Worm (Caenorhabditis elegans) whole organism, young adult: ENCODE results near the gene W03C9.2.

Experiments
- B0019.2 ChIP-seq: fragments of 200-800 bp; sonication (Bioruptor generic); conservative IDR thresholded peaks from 2 replicates; pipeline ENCODE4 v1.3.6; 2022; ENCODE audit warnings: missing genetic modification reagents, missing genetic modification characterization, missing compliant biosample characterization
- B0261.1 ChIP-seq: sonication (generic microtip); optimal IDR thresholded peaks from 2 replicates; lab custom pipeline; 2016; ENCODE audit warnings: mild to moderate bottlenecking, missing genetic modification characterization, moderate library complexity, missing compliant biosample characterization
- C06A6.2 ChIP-seq: fragments of 200-800 bp; sonication (Bioruptor generic); conservative IDR thresholded peaks from 2 replicates; pipeline ENCODE4 v1.3.6; 2022; ENCODE audit warnings: missing genetic modification characterization, missing compliant biosample characterization
- D2030.7 ChIP-seq: fragments of 200-800 bp; sonication (Bioruptor generic); IDR thresholded peaks from 2 replicates; pipeline ENCODE4 v1.3.6; 2022; ENCODE audit warnings: missing genetic modification reagents, missing genetic modification characterization, missing compliant biosample characterization
- F22D6.2 ChIP-seq: sonication (generic microtip); optimal IDR thresholded peaks from 2 replicates; lab custom pipeline; 2016; ENCODE audit warnings: mild to moderate bottlenecking, missing genetic modification characterization, missing compliant biosample characterization
- F39B2.1 ChIP-seq: fragments of 200-800 bp; sonication (Bioruptor generic); IDR thresholded peaks from 2 replicates; pipeline ENCODE4 v1.3.6; 2022; ENCODE audit warnings: missing genetic modification reagents, missing genetic modification characterization, missing compliant biosample characterization
- F55B11.4 ChIP-seq: sonication (generic microtip); optimal IDR thresholded peaks from 2 replicates; lab custom pipeline; 2016; ENCODE audit warnings: missing compliant biosample characterization, missing genetic modification characterization, borderline replicate concordance; ENCODE audit not compliant: insufficient read depth
- K11D2.4 ChIP-seq: fragments of 200-800 bp; sonication (Bioruptor generic); IDR thresholded peaks from 2 replicates; pipeline ENCODE4 v1.3.6; 2022; ENCODE audit warnings: missing genetic modification reagents, missing genetic modification characterization, missing compliant biosample characterization
- Y53F4B.3 ChIP-seq: fragments of 200-800 bp; sonication (Bioruptor generic); IDR thresholded peaks from 2 replicates; pipeline ENCODE4 v1.3.6; 2022; ENCODE audit warnings: missing genetic modification reagents, missing genetic modification characterization, missing compliant biosample characterization
- Y79H2A.3 ChIP-seq: fragments of 200-800 bp; sonication (Bioruptor generic); conservative IDR thresholded peaks from 2 replicates; pipeline ENCODE4 v1.3.6; 2022; ENCODE audit warnings: missing genetic modification reagents, missing genetic modification characterization, missing compliant biosample characterization
- Y95B8A.8 ChIP-seq: fragments of 200-800 bp; sonication (Bioruptor generic); IDR thresholded peaks from 2 replicates; pipeline ENCODE4 v1.3.6; 2022; ENCODE audit warnings: missing genetic modification reagents, missing genetic modification characterization, missing compliant biosample characterization
- ZK185.1 ChIP-seq: sonication (generic microtip); optimal IDR thresholded peaks from 2 replicates; lab custom pipeline; 2016; ENCODE audit warnings: mild to moderate bottlenecking, missing genetic modification characterization, missing compliant biosample characterization; ENCODE audit not compliant: poor library complexity, severe bottlenecking
- ama-1 ChIP-seq, 3 experiments: fragments of 150-350 bp in 1 of 3; sonication (generic microtip) in 2 of 3; optimal IDR thresholded peaks; 2 replicates each; lab custom pipeline; 2014 to 2018; ENCODE audit warnings: missing biosample characterization in 2 of 3, missing genetic modification characterization in 2 of 3, missing genetic modification reagents in 2 of 3
- atf-7 ChIP-seq: sonication (generic microtip); optimal IDR thresholded peaks from 2 replicates; lab custom pipeline; 2017; ENCODE audit warnings: mild to moderate bottlenecking, missing genetic modification characterization, missing compliant biosample characterization
- attf-3 ChIP-seq: fragments of 200-800 bp; sonication (Bioruptor generic); conservative IDR thresholded peaks from 2 replicates; pipeline ENCODE4 v1.3.6; 2022; ENCODE audit warnings: missing genetic modification reagents, missing genetic modification characterization, missing compliant biosample characterization
- attf-5 ChIP-seq: fragments of 200-800 bp; sonication (Bioruptor generic); optimal IDR thresholded peaks from 2 replicates; lab custom pipeline; 2018; ENCODE audit warnings: mild to moderate bottlenecking, missing genetic modification characterization, missing compliant biosample characterization
- ccch-3 ChIP-seq: fragments of 200-800 bp; sonication (Bioruptor generic); optimal IDR thresholded peaks from 2 replicates; lab custom pipeline; 2018; ENCODE audit warnings: mild to moderate bottlenecking, missing genetic modification characterization, missing compliant biosample characterization
- cebp-2 ChIP-seq: fragments of 200-800 bp; sonication (Bioruptor generic); IDR thresholded peaks from 2 replicates; pipeline ENCODE4 v1.3.6; 2022; ENCODE audit warnings: missing genetic modification characterization, missing compliant biosample characterization
- dox-1 ChIP-seq: fragments of 200-800 bp; sonication (Bioruptor generic); IDR thresholded peaks from 2 replicates; pipeline ENCODE4 v1.3.6; 2022; ENCODE audit warnings: missing genetic modification reagents, missing genetic modification characterization, missing compliant biosample characterization
- dpl-1 ChIP-seq: fragments of 150-350 bp; optimal IDR thresholded peaks from 2 replicates; lab custom pipeline; 2014; ENCODE audit warnings: missing biosample characterization, missing genetic modification reagents, missing genetic modification characterization
- ekl-4 ChIP-seq: fragments of 200-800 bp; sonication (Bioruptor generic); IDR thresholded peaks from 2 replicates; pipeline ENCODE4 v1.3.6; 2022; ENCODE audit warnings: missing genetic modification reagents, missing genetic modification characterization, missing compliant biosample characterization
- gei-17 ChIP-seq: fragments of 200-800 bp; sonication (Bioruptor generic); optimal IDR thresholded peaks from 2 replicates; lab custom pipeline; 2018; ENCODE audit warnings: mild to moderate bottlenecking, missing genetic modification characterization, missing compliant biosample characterization
- lag-1 ChIP-seq: fragments of 200-800 bp; sonication (Bioruptor generic); IDR thresholded peaks from 2 replicates; pipeline ENCODE4 v1.3.6; 2022; ENCODE audit warnings: missing genetic modification reagents, missing genetic modification characterization, missing compliant biosample characterization
- let-526 ChIP-seq: fragments of 200-800 bp; sonication (Bioruptor generic); IDR thresholded peaks from 2 replicates; pipeline ENCODE4 v1.3.6; 2022; ENCODE audit warnings: missing genetic modification reagents, missing genetic modification characterization, missing compliant biosample characterization
- lin-40 ChIP-seq: sonication (generic microtip); optimal IDR thresholded peaks from 2 replicates; lab custom pipeline; 2016; ENCODE audit warnings: missing genetic modification characterization, mild to moderate bottlenecking, missing compliant biosample characterization, missing genotype, missing genetic modification reagents
- lsl-1 ChIP-seq: fragments of 200-800 bp; sonication (Bioruptor generic); optimal IDR thresholded peaks from 2 replicates; lab custom pipeline; 2018; ENCODE audit warnings: mild to moderate bottlenecking, missing genetic modification characterization, moderate library complexity, missing compliant biosample characterization
- madf-3 ChIP-seq: fragments of 200-800 bp; sonication (Bioruptor generic); IDR thresholded peaks from 2 replicates; pipeline ENCODE4 v1.3.6; 2022; ENCODE audit warnings: missing genetic modification reagents, missing genetic modification characterization, missing compliant biosample characterization
- madf-6 ChIP-seq: fragments of 200-800 bp; sonication (Bioruptor generic); IDR thresholded peaks from 2 replicates; pipeline ENCODE4 v1.3.6; 2022; ENCODE audit warnings: missing genetic modification reagents, missing genetic modification characterization, missing compliant biosample characterization
- mes-4 ChIP-seq: sonication (generic microtip); optimal IDR thresholded peaks from 2 replicates; lab custom pipeline; 2016; ENCODE audit warnings: missing genotype, missing genetic modification characterization, missing compliant biosample characterization
- nfya-1 ChIP-seq: sonication (generic microtip); optimal IDR thresholded peaks from 2 replicates; lab custom pipeline; 2017; ENCODE audit warnings: antibody characterized with exemption, missing compliant biosample characterization, missing genetic modification characterization, borderline replicate concordance; ENCODE audit not compliant: insufficient read depth
- nfya-2 ChIP-seq: fragments of 200-800 bp; sonication (Bioruptor generic); IDR thresholded peaks from 2 replicates; pipeline ENCODE4 v1.3.6; 2022; ENCODE audit warnings: missing genetic modification reagents, missing genetic modification characterization, missing compliant biosample characterization
- nfyb-1 ChIP-seq: fragments of 200-800 bp; sonication (Bioruptor generic); IDR thresholded peaks from 2 replicates; pipeline ENCODE4 v1.3.6; 2022; ENCODE audit warnings: missing genetic modification reagents, missing genetic modification characterization, missing compliant biosample characterization
- nhr-90 ChIP-seq: sonication (generic microtip); optimal IDR thresholded peaks from 2 replicates; lab custom pipeline; 2016; ENCODE audit warnings: missing genotype, mild to moderate bottlenecking, missing genetic modification characterization, missing compliant biosample characterization
- pbrm-1 ChIP-seq: fragments of 200-800 bp; sonication (Bioruptor generic); IDR thresholded peaks from 2 replicates; pipeline ENCODE4 v1.3.6; 2022; ENCODE audit warnings: missing genetic modification reagents, missing genetic modification characterization, missing compliant biosample characterization
- pha-4 ChIP-seq: fragments of 150-350 bp; sonication (generic microtip); optimal IDR thresholded peaks from 2 replicates; lab custom pipeline; 2014; ENCODE audit warnings: missing biosample characterization, missing genetic modification reagents, missing genetic modification characterization
- rcor-1 ChIP-seq: fragments of 200-800 bp; sonication (Bioruptor generic); IDR thresholded peaks from 2 replicates; pipeline ENCODE4 v1.3.6; 2022; ENCODE audit warnings: missing genetic modification reagents, missing genetic modification characterization, missing compliant biosample characterization
- rec-8 ChIP-seq, 2 experiments: sonication (generic microtip); optimal IDR thresholded peaks; 2 replicates each; lab custom pipeline; 2016; ENCODE audit warnings: mild to moderate bottlenecking in 2 of 2, missing genetic modification characterization in 2 of 2, missing genetic modification reagents in 2 of 2, missing genotype in 2 of 2, missing biosample characterization in 1 of 2, missing compliant biosample characterization in 1 of 2, moderate library complexity in 1 of 2
- sdz-38 ChIP-seq: sonication (generic microtip); optimal IDR thresholded peaks from 2 replicates; lab custom pipeline; 2016; ENCODE audit warnings: missing genotype, missing genetic modification characterization, missing compliant biosample characterization
- snpc-1.1 ChIP-seq: sonication (generic microtip); optimal IDR thresholded peaks from 2 replicates; lab custom pipeline; 2017; ENCODE audit warnings: missing genetic modification characterization, mild to moderate bottlenecking, missing compliant biosample characterization, antibody characterized with exemption, moderate library complexity, missing genotype, missing genetic modification reagents; ENCODE audit not compliant: insufficient read depth
- snpc-1.3 ChIP-seq: sonication (generic microtip); optimal IDR thresholded peaks from 2 replicates; lab custom pipeline; 2017; ENCODE audit warnings: missing genetic modification characterization, mild to moderate bottlenecking, missing compliant biosample characterization, antibody characterized with exemption, moderate library complexity, missing genotype, missing genetic modification reagents; ENCODE audit not compliant: insufficient read depth
- somi-1 ChIP-seq: fragments of 200-800 bp; sonication (Bioruptor generic); optimal IDR thresholded peaks from 2 replicates; lab custom pipeline; 2018; ENCODE audit warnings: mild to moderate bottlenecking, missing genetic modification characterization, missing compliant biosample characterization
- tlf-1 ChIP-seq: fragments of 200-800 bp; sonication (Bioruptor generic); optimal IDR thresholded peaks from 2 replicates; lab custom pipeline; 2018; ENCODE audit warnings: mild to moderate bottlenecking, missing genetic modification characterization, missing compliant biosample characterization
- xnd-1 ChIP-seq: sonication (generic microtip); optimal IDR thresholded peaks from 2 replicates; lab custom pipeline; 2016; ENCODE audit warnings: missing genotype, missing genetic modification reagents, missing genetic modification characterization, missing compliant biosample characterization
- ztf-22 ChIP-seq: fragments of 200-800 bp; sonication (Bioruptor generic); optimal IDR thresholded peaks from 2 replicates; lab custom pipeline; 2018; ENCODE audit warnings: mild to moderate bottlenecking, missing genetic modification characterization, moderate library complexity, missing compliant biosample characterization
- ztf-26 ChIP-seq: sonication (generic microtip); optimal IDR thresholded peaks from 2 replicates; lab custom pipeline; 2017; ENCODE audit warnings: missing genetic modification characterization, missing compliant biosample characterization
- ztf-28 ChIP-seq: fragments of 200-800 bp; sonication (Bioruptor generic); IDR thresholded peaks from 2 replicates; pipeline ENCODE4 v1.3.6; 2022; ENCODE audit warnings: missing genetic modification reagents, missing genetic modification characterization, missing compliant biosample characterization
- ztf-6 ChIP-seq: fragments of 200-800 bp; sonication (Bioruptor generic); IDR thresholded peaks from 2 replicates; pipeline ENCODE4 v1.3.6; 2022; ENCODE audit warnings: missing genetic modification reagents, missing genetic modification characterization, missing compliant biosample characterization

Gene W03C9.2

DNA sequence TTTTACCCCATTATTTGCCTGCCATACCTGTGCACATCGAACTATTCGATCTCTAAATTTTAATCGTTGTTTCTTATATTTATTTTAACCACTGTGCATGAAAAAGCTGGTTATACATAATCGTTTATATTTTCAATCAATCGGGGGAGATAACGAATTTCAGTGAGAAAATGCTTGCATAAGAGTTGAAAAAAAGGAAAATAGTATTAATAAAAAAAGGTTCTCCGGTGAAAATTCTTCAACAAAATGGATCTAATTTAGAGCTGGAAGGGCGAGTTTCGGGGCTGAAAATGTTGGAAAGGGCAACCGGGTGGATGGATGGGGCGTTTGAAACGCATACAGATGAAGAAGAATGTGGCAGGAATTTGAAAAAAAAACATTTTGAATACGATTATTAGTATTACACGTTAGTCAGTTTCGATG is 44.6 kb upstream of the W03C9.2 start (continued):
- TF ChIP-seq nfyb-1 (GFP tag; lab: Robert Waterston, UW), result peak; percentile 61; the same call in 1 of the 2 replicates
- no peak for TF ChIP-seq pha-4 (tag; lab: Kevin White, UChicago)
- no peak for TF ChIP-seq ztf-22 (GFP tag; lab: Kevin White, UChicago)
- TF ChIP-seq cebp-2 (GFP tag; lab: Robert Waterston, UW), result peak; percentile 70; the same call in 1 of the 2 replicates
- peak; percentile 93 for TF ChIP-seq ekl-4 (GFP tag; lab: Robert Waterston, UW)
- peak; percentile 38; the same call in 1 of the 2 replicates for TF ChIP-seq dox-1 (GFP tag; lab: Robert Waterston, UW)
- TF ChIP-seq atf-7 (tag; lab: Kevin White, UChicago), result peak; percentile 55
- TF ChIP-seq ztf-26 (tag; lab: Kevin White, UChicago), result no peak
- no peak for TF ChIP-seq ztf-28
- peak; percentile 90 for TF ChIP-seq snpc-1.3 (tag; lab: Kevin White, UChicago)
- no peak for TF ChIP-seq ama-1 (optimal IDR thresholded peaks at IDR 0.05; lab: Kevin White, UChicago)
- TF ChIP-seq ama-1 (GFP tag; optimal IDR thresholded peaks at IDR 0.05; lab: Kevin White, UChicago), result peak; percentile 7 to 93
- no peak for TF ChIP-seq ZK185.1 (tag; lab: Kevin White, UChicago)
- TF ChIP-seq sdz-38 (tag; lab: Kevin White, UChicago), result no peak
- TF ChIP-seq Y53F4B.3 (GFP tag; lab: Robert Waterston, UW), result no peak
- TF ChIP-seq let-526 (GFP tag; lab: Robert Waterston, UW), result no peak
- no peak for TF ChIP-seq somi-1 (GFP tag; lab: Kevin White, UChicago)
- no peak for TF ChIP-seq F22D6.2 (tag; lab: Kevin White, UChicago)
- no peak for TF ChIP-seq B0261.1 (tag; lab: Kevin White, UChicago)
- TF ChIP-seq snpc-1.1, result peak; percentile 53
- TF ChIP-seq lin-40 (tag; lab: Kevin White, UChicago), result no peak
- no peak for TF ChIP-seq nfya-2 (GFP tag; lab: Robert Waterston, UW)
- no peak for TF ChIP-seq K11D2.4 (GFP tag; lab: Robert Waterston, UW)
- TF ChIP-seq dpl-1 (GFP tag; lab: Kevin White, UChicago), result no peak
- TF ChIP-seq ccch-3 (GFP tag; lab: Kevin White, UChicago), result no peak
- TF ChIP-seq gei-17 (GFP tag; lab: Kevin White, UChicago), result no peak
- TF ChIP-seq attf-3 (GFP tag; lab: Robert Waterston, UW), result no peak
- TF ChIP-seq tlf-1 (GFP tag; lab: Kevin White, UChicago), result peak; percentile 82
- no peak for TF ChIP-seq F55B11.4
- TF ChIP-seq D2030.7, result peak; percentile 60
- peak; percentile 92 for TF ChIP-seq Y95B8A.8 (GFP tag; lab: Robert Waterston, UW)
- TF ChIP-seq attf-5, result no peak
- no peak for TF ChIP-seq C06A6.2 (GFP tag; lab: Robert Waterston, UW)
- peak; percentile 90 for TF ChIP-seq madf-6 (GFP tag; lab: Robert Waterston, UW)
- TF ChIP-seq rcor-1 (GFP tag; lab: Robert Waterston, UW), result peak; percentile 56; the same call in 1 of the 2 replicates
- peak; percentile 69 for TF ChIP-seq xnd-1 (tag; lab: Kevin White, UChicago)
- TF ChIP-seq ztf-6 (GFP tag; lab: Robert Waterston, UW), result no peak
- TF ChIP-seq madf-3, result peak; percentile 94
- peak in 1 of 2 experiments; percentile 71 for TF ChIP-seq rec-8 (tag; optimal IDR thresholded peaks at IDR 0.05; lab: Kevin White, UChicago)
- TF ChIP-seq lag-1 (GFP tag; lab: Robert Waterston, UW), result no peak
- peak; percentile 61 for TF ChIP-seq lsl-1
- TF ChIP-seq F39B2.1 (GFP tag; lab: Robert Waterston, UW), result peak; percentile 93
- TF ChIP-seq nfya-1, result no peak
- TF ChIP-seq pbrm-1 (GFP tag; lab: Robert Waterston, UW), result peak; percentile 77
- peak; percentile 11 for TF ChIP-seq nhr-90 (tag; lab: Kevin White, UChicago)
- TF ChIP-seq Y79H2A.3 (GFP tag; lab: Robert Waterston, UW), result peak; percentile 91; the same call in 1 of the 2 replicates
- peak; percentile 46 for TF ChIP-seq B0019.2
- TF ChIP-seq mes-4 (tag; lab: Kevin White, UChicago), result peak; percentile 25
